Worm (Caenorhabditis elegans) whole organism, late embryonic: ENCODE data around the gene deb-1.

Experiments
- C08G9.2 ChIP-seq: sonication (generic microtip); optimal IDR thresholded peaks from 2 replicates; lab custom pipeline; 2016; ENCODE audit warnings: mild to moderate bottlenecking, missing genetic modification characterization, moderate library complexity, missing compliant biosample characterization
- K02D7.2 ChIP-seq: sonication (generic microtip); optimal IDR thresholded peaks from 2 replicates; lab custom pipeline; 2017; ENCODE audit warnings: mild to moderate bottlenecking, missing genetic modification characterization, missing compliant biosample characterization
- K09A11.1 ChIP-seq: sonication (generic microtip); optimal IDR thresholded peaks from 2 replicates; lab custom pipeline; 2017; ENCODE audit warnings: antibody characterized with exemption, mild to moderate bottlenecking, missing genetic modification characterization, missing compliant biosample characterization; ENCODE audit not compliant: insufficient read depth
- Y22D7AL.16 ChIP-seq: sonication (generic microtip); optimal IDR thresholded peaks from 2 replicates; lab custom pipeline; 2016; ENCODE audit warnings: missing genetic modification characterization, missing compliant biosample characterization
- ahr-1 ChIP-seq: sonication (generic microtip); optimal IDR thresholded peaks from 2 replicates; lab custom pipeline; 2016; ENCODE audit warnings: missing genetic modification characterization, missing compliant biosample characterization
- ceh-14 ChIP-seq: sonication (generic microtip); optimal IDR thresholded peaks from 2 replicates; lab custom pipeline; 2016; ENCODE audit warnings: missing genotype, missing genetic modification characterization, missing compliant biosample characterization
- ceh-19 ChIP-seq: fragments of 200-800 bp; sonication (Bioruptor generic); optimal IDR thresholded peaks from 2 replicates; lab custom pipeline; 2018; ENCODE audit warnings: mild to moderate bottlenecking, missing genetic modification characterization, missing compliant biosample characterization
- ceh-2 ChIP-seq: sonication (generic microtip); optimal IDR thresholded peaks from 2 replicates; lab custom pipeline; 2016; ENCODE audit warnings: missing genotype, missing genetic modification characterization, missing compliant biosample characterization
- ceh-22 ChIP-seq: sonication (generic microtip); optimal IDR thresholded peaks from 2 replicates; lab custom pipeline; 2017; ENCODE audit warnings: missing biosample characterization, missing genetic modification characterization
- ceh-24 ChIP-seq: sonication (generic microtip); optimal IDR thresholded peaks from 2 replicates; lab custom pipeline; 2016; ENCODE audit warnings: mild to moderate bottlenecking, missing genetic modification characterization, missing compliant biosample characterization
- ceh-30 ChIP-seq: fragments of 150-350 bp; optimal IDR thresholded peaks from 2 replicates; lab custom pipeline; 2014; ENCODE audit warnings: missing biosample characterization, missing genetic modification characterization
- ceh-34 ChIP-seq: sonication (generic microtip); optimal IDR thresholded peaks from 2 replicates; lab custom pipeline; 2016; ENCODE audit warnings: mild to moderate bottlenecking, missing genetic modification characterization, missing compliant biosample characterization
- ceh-45 ChIP-seq: fragments of 200-800 bp; sonication (Bioruptor generic); IDR thresholded peaks from 2 replicates; pipeline ENCODE4 v1.3.6; 2022; ENCODE audit warnings: missing genetic modification reagents, missing genetic modification characterization, missing compliant biosample characterization
- ceh-9 ChIP-seq: sonication (generic microtip); optimal IDR thresholded peaks from 2 replicates; lab custom pipeline; 2016; ENCODE audit warnings: mild to moderate bottlenecking, missing genetic modification characterization, inconsistent platforms, missing compliant biosample characterization
- dmd-4 ChIP-seq: sonication (generic microtip); optimal IDR thresholded peaks from 2 replicates; lab custom pipeline; 2016; ENCODE audit warnings: borderline replicate concordance, missing genetic modification characterization, missing compliant biosample characterization
- elt-2 ChIP-seq: sonication (generic microtip); optimal IDR thresholded peaks from 2 replicates; lab custom pipeline; 2016; ENCODE audit warnings: missing genetic modification reagents, missing genetic modification characterization, missing compliant biosample characterization
- elt-4 ChIP-seq: sonication (generic microtip); optimal IDR thresholded peaks from 2 replicates; lab custom pipeline; 2016; ENCODE audit warnings: missing genetic modification characterization, missing compliant biosample characterization
- ets-4 ChIP-seq: sonication (generic microtip); optimal IDR thresholded peaks from 2 replicates; lab custom pipeline; 2016; ENCODE audit warnings: missing genetic modification characterization, missing compliant biosample characterization
- fax-1 ChIP-seq: sonication (generic microtip); optimal IDR thresholded peaks from 2 replicates; lab custom pipeline; 2016; ENCODE audit warnings: missing genotype, missing genetic modification characterization, missing compliant biosample characterization
- fkh-10 ChIP-seq: fragments of 150-350 bp; optimal IDR thresholded peaks from 2 replicates; lab custom pipeline; 2014; ENCODE audit warnings: missing biosample characterization, missing genetic modification reagents, missing genetic modification characterization
- hlh-13 ChIP-seq: fragments of 200-800 bp; sonication (Bioruptor generic); optimal IDR thresholded peaks from 2 replicates; lab custom pipeline; 2018; ENCODE audit warnings: mild to moderate bottlenecking, missing genetic modification characterization, missing compliant biosample characterization
- hlh-6 ChIP-seq: sonication (generic microtip); optimal IDR thresholded peaks from 2 replicates; lab custom pipeline; 2016; ENCODE audit warnings: missing genotype, missing genetic modification characterization, missing compliant biosample characterization
- lin-11 ChIP-seq: fragments of 200-800 bp; sonication (Bioruptor generic); optimal IDR thresholded peaks from 2 replicates; lab custom pipeline; 2018; ENCODE audit warnings: mild to moderate bottlenecking, missing genetic modification characterization, missing compliant biosample characterization
- madf-2 ChIP-seq: sonication (generic microtip); optimal IDR thresholded peaks from 2 replicates; lab custom pipeline; 2017; ENCODE audit warnings: missing genetic modification characterization, missing compliant biosample characterization
- mec-3 ChIP-seq: sonication (generic microtip); optimal IDR thresholded peaks from 2 replicates; lab custom pipeline; 2016; ENCODE audit warnings: borderline replicate concordance, missing genetic modification characterization, missing compliant biosample characterization
- nfya-1 ChIP-seq: sonication (generic microtip); optimal IDR thresholded peaks from 2 replicates; lab custom pipeline; 2017; ENCODE audit warnings: missing genetic modification characterization, mild to moderate bottlenecking, missing compliant biosample characterization, antibody characterized with exemption, moderate library complexity
- nhr-11 ChIP-seq: fragments of 150-350 bp; optimal IDR thresholded peaks from 2 replicates; lab custom pipeline; 2014; ENCODE audit warnings: missing biosample characterization, missing genetic modification characterization
- nhr-232 ChIP-seq: sonication (generic microtip); optimal IDR thresholded peaks from 2 replicates; lab custom pipeline; 2016; ENCODE audit warnings: missing genetic modification characterization, missing compliant biosample characterization
- npax-4 ChIP-seq: sonication (generic microtip); optimal IDR thresholded peaks from 2 replicates; lab custom pipeline; 2016; ENCODE audit warnings: missing genetic modification characterization, missing compliant biosample characterization
- odd-2 ChIP-seq: sonication (generic microtip); optimal IDR thresholded peaks from 2 replicates; lab custom pipeline; 2017; ENCODE audit warnings: antibody characterized with exemption, mild to moderate bottlenecking, missing genetic modification characterization, missing compliant biosample characterization
- pag-3 ChIP-seq: sonication (generic microtip); optimal IDR thresholded peaks from 2 replicates; lab custom pipeline; 2016; ENCODE audit warnings: missing compliant biosample characterization, missing genetic modification characterization, borderline replicate concordance
- pat-9 ChIP-seq: fragments of 200-800 bp; sonication (Bioruptor generic); optimal IDR thresholded peaks from 2 replicates; lab custom pipeline; 2018; ENCODE audit warnings: mild to moderate bottlenecking, missing genetic modification characterization, moderate library complexity, missing compliant biosample characterization
- pax-1 ChIP-seq: fragments of 150-350 bp; optimal IDR thresholded peaks from 2 replicates; lab custom pipeline; 2014; ENCODE audit warnings: missing biosample characterization, missing genetic modification characterization
- pha-2 ChIP-seq: sonication (generic microtip); optimal IDR thresholded peaks from 2 replicates; lab custom pipeline; 2017; ENCODE audit warnings: mild to moderate bottlenecking, missing genetic modification characterization, missing compliant biosample characterization
- ref-2 ChIP-seq: sonication (generic microtip); optimal IDR thresholded peaks from 2 replicates; lab custom pipeline; 2016; ENCODE audit warnings: missing genetic modification characterization, missing compliant biosample characterization
- rnt-1 ChIP-seq: sonication (generic microtip); optimal IDR thresholded peaks from 2 replicates; lab custom pipeline; 2016; ENCODE audit warnings: missing genetic modification characterization, missing compliant biosample characterization
- sdc-2 ChIP-seq: sonication (generic microtip); optimal IDR thresholded peaks from 2 replicates; lab custom pipeline; 2016; ENCODE audit warnings: missing genotype, missing genetic modification characterization, missing compliant biosample characterization
- sox-2 ChIP-seq: fragments of 200-800 bp; sonication (Bioruptor generic); IDR thresholded peaks from 2 replicates; pipeline ENCODE4 v1.3.6; 2022; ENCODE audit warnings: missing genetic modification reagents, missing genetic modification characterization, missing compliant biosample characterization
- sox-4 ChIP-seq: sonication (generic microtip); optimal IDR thresholded peaks from 2 replicates; lab custom pipeline; 2017; ENCODE audit warnings: mild to moderate bottlenecking, missing genetic modification characterization, inconsistent platforms, missing compliant biosample characterization
- syd-9 ChIP-seq: sonication (generic microtip); optimal IDR thresholded peaks from 2 replicates; lab custom pipeline; 2016; ENCODE audit warnings: mild to moderate bottlenecking, missing genetic modification characterization, moderate library complexity, missing compliant biosample characterization
- tbx-2 ChIP-seq: sonication (generic microtip); optimal IDR thresholded peaks from 2 replicates; lab custom pipeline; 2016; ENCODE audit warnings: missing genetic modification characterization, missing compliant biosample characterization
- tbx-7 ChIP-seq: sonication (generic microtip); optimal IDR thresholded peaks from 2 replicates; lab custom pipeline; 2016; ENCODE audit warnings: missing genotype, missing genetic modification characterization, missing compliant biosample characterization
- unc-42 ChIP-seq: sonication (generic microtip); optimal IDR thresholded peaks from 2 replicates; lab custom pipeline; 2016; ENCODE audit warnings: missing genotype, missing genetic modification characterization, missing compliant biosample characterization
- zip-5 ChIP-seq: sonication (generic microtip); optimal IDR thresholded peaks from 2 replicates; lab custom pipeline; 2016; ENCODE audit warnings: missing genetic modification characterization, missing compliant biosample characterization

Gene deb-1

ce11 chrIV:7044552-7045139, 49.4 kb downstream of the deb-1 start, which contains the start of gene tin-9.1:
TSS of gene tin-9.1 (minus strand) at chrIV:7044602.
- TF ChIP-seq sox-2 (GFP tag; lab: Robert Waterston, UW) (no peak), unc-42 (tag; lab: Kevin White, UChicago) (peak; percentile 8), ceh-30 (no peak), ceh-24 (tag; lab: Kevin White, UChicago) (no peak), nfya-1 (tag; lab: Kevin White, UChicago) (peak; percentile 32), tbx-7 (tag; lab: Kevin White, UChicago) (no peak), ceh-45 (GFP tag; lab: Robert Waterston, UW) (no peak)

ce11 chrIV:7043430-7043829, 50.6 kb downstream of the deb-1 start:
- TF ChIP-seq K02D7.2 (tag; lab: Kevin White, UChicago) (no peak), ceh-19 (no peak), fax-1 (tag; lab: Kevin White, UChicago) (no peak), C08G9.2 (tag; lab: Kevin White, UChicago) (no peak), ahr-1 (tag; lab: Kevin White, UChicago) (no peak), ets-4 (tag; lab: Kevin White, UChicago) (no peak), ceh-22 (no peak), nhr-11 (tag; lab: Kevin White, UChicago) (no peak), ceh-45 (GFP tag; lab: Robert Waterston, UW) (no peak), sox-4 (tag; lab: Kevin White, UChicago) (no peak), hlh-6 (tag; lab: Kevin White, UChicago) (no peak), ref-2 (tag; lab: Kevin White, UChicago) (no peak), nhr-232 (tag; lab: Kevin White, UChicago) (no peak), rnt-1 (no peak), syd-9 (no peak)
- TF ChIP-seq, all 69 proteins: peak for 0

- TF ChIP-seq ets-4 (tag; lab: Kevin White, UChicago) (peak; percentile 24), ceh-34 (peak; percentile 44), pag-3 (tag; lab: Kevin White, UChicago) (no peak), hlh-6 (tag; lab: Kevin White, UChicago) (no peak), tbx-2 (tag; lab: Kevin White, UChicago) (peak; percentile 72), sdc-2 (tag; lab: Kevin White, UChicago) (peak; percentile 45), pat-9 (tag; lab: Kevin White, UChicago) (peak; percentile 9), Y22D7AL.16 (tag; lab: Kevin White, UChicago) (peak; percentile 22), ref-2 (tag; lab: Kevin White, UChicago) (peak; percentile 78), ceh-2 (tag; lab: Kevin White, UChicago) (peak; percentile 77), fkh-10 (GFP tag; lab: Kevin White, UChicago) (peak; percentile 4), nhr-11 (tag; lab: Kevin White, UChicago) (no peak), C08G9.2 (tag; lab: Kevin White, UChicago) (peak; percentile 21), ceh-9 (tag; lab: Kevin White, UChicago) (no peak), ceh-45 (GFP tag; lab: Robert Waterston, UW) (0 out of 2 replicates have a peak, but pooled peaks have one; percentile 15), elt-4 (tag; lab: Kevin White, UChicago) (no peak), dmd-4 (tag; lab: Kevin White, UChicago) (no peak), rnt-1 (peak; percentile 8), unc-42 (tag; lab: Kevin White, UChicago) (peak; percentile 45), pax-1 (tag; lab: Kevin White, UChicago) (peak; percentile 46), madf-2 (peak; percentile 30), mec-3 (tag; lab: Kevin White, UChicago) (no peak), odd-2 (tag; lab: Kevin White, UChicago) (peak; percentile 16), fax-1 (tag; lab: Kevin White, UChicago) (peak; percentile 46), zip-5 (tag; lab: Kevin White, UChicago) (peak; percentile 18), ceh-14 (peak; percentile 62), ceh-22 (no peak), lin-11 (tag; lab: Kevin White, UChicago) (peak; percentile 29), hlh-13 (GFP tag; lab: Kevin White, UChicago) (no peak), elt-2 (tag; lab: Kevin White, UChicago) (peak; percentile 80), K09A11.1 (tag; lab: Kevin White, UChicago) (peak; percentile 53), tbx-7 (tag; lab: Kevin White, UChicago) (peak; percentile 11), pha-2 (tag; lab: Kevin White, UChicago) (peak; percentile 52), npax-4 (tag; lab: Kevin White, UChicago) (peak; percentile 19)
Observed at ce11 chrIV:7039476-7040261, 54.4 kb downstream of the deb-1 start, which contains the start of the genes cogc-2 and klp-18. TSS of gene cogc-2 (minus strand) at chrIV:7039580. TSS of gene klp-18 (plus strand) at chrIV:7040211.
